Worm (Caenorhabditis elegans) whole organism, midembryonic: ENCODE results near the gene nspg-3.

Experiments
- T22C8.4 ChIP-seq: fragments of 200-800 bp; sonication (Bioruptor generic); IDR thresholded peaks from 2 replicates; pipeline ENCODE4 v1.3.6; 2022; ENCODE audit warnings: missing genetic modification characterization, missing compliant biosample characterization
- cog-1 ChIP-seq: sonication (generic microtip); optimal IDR thresholded peaks from 2 replicates; lab custom pipeline; 2016; ENCODE audit warnings: missing genetic modification characterization, missing compliant biosample characterization
- flt-1 ChIP-seq: fragments of 200-800 bp; sonication (Bioruptor generic); IDR thresholded peaks from 2 replicates; pipeline ENCODE4 v1.3.6; 2022; ENCODE audit warnings: missing genetic modification characterization, missing compliant biosample characterization
- klf-2 ChIP-seq: fragments of 200-800 bp; sonication (Bioruptor generic); conservative IDR thresholded peaks from 2 replicates; pipeline ENCODE4 v1.3.6; 2022; ENCODE audit warnings: missing genetic modification reagents, missing genetic modification characterization, missing compliant biosample characterization
- med-1 ChIP-seq: sonication (generic microtip); optimal IDR thresholded peaks from 2 replicates; lab custom pipeline; 2017; ENCODE audit warnings: missing genetic modification characterization, mild to moderate bottlenecking, missing compliant biosample characterization, antibody characterized with exemption, missing genetic modification reagents; ENCODE audit not compliant: insufficient read depth
- ref-1 ChIP-seq: fragments of 200-800 bp; sonication (Bioruptor generic); conservative IDR thresholded peaks from 2 replicates; pipeline ENCODE4 v1.3.6; 2022; ENCODE audit warnings: missing genetic modification reagents, missing genetic modification characterization, missing compliant biosample characterization
- tab-1 ChIP-seq: fragments of 200-800 bp; sonication (Bioruptor generic); IDR thresholded peaks from 2 replicates; pipeline ENCODE4 v1.3.6; 2022; ENCODE audit warnings: missing genetic modification characterization, missing compliant biosample characterization
- ztf-23 ChIP-seq: fragments of 200-800 bp; sonication (Bioruptor generic); IDR thresholded peaks from 2 replicates; pipeline ENCODE4 v1.3.6; 2022; ENCODE audit warnings: missing genetic modification reagents, missing genetic modification characterization, missing compliant biosample characterization
- ztf-29 ChIP-seq: fragments of 200-800 bp; sonication (Bioruptor generic); IDR thresholded peaks from 2 replicates; pipeline ENCODE4 v1.3.6; 2022; ENCODE audit warnings: missing genetic modification reagents, missing genetic modification characterization, missing compliant biosample characterization

nspg-3 gene

ce11 chrII:6135530-6135929 is 44.0 kb downstream of the nspg-3 start:
- TF ChIP-seq ztf-29 (GFP tag; lab: Robert Waterston, UW) (no peak), tab-1 (no peak), med-1 (GFP tag; lab: Kevin White, UChicago) (no peak), cog-1 (tag; lab: Kevin White, UChicago) (no peak), flt-1 (GFP tag; lab: Robert Waterston, UW) (no peak), ztf-23 (GFP tag; lab: Robert Waterston, UW) (no peak), T22C8.4 (GFP tag; lab: Robert Waterston, UW) (no peak), ref-1 (GFP tag; lab: Robert Waterston, UW) (no peak), klf-2 (GFP tag; lab: Robert Waterston, UW) (no peak)

- TF ChIP-seq cog-1 (tag; lab: Kevin White, UChicago) (no peak), ztf-29 (GFP tag; lab: Robert Waterston, UW) (no peak), T22C8.4 (GFP tag; lab: Robert Waterston, UW) (no peak), ztf-23 (GFP tag; lab: Robert Waterston, UW) (no peak), klf-2 (GFP tag; lab: Robert Waterston, UW) (no peak), med-1 (GFP tag; lab: Kevin White, UChicago) (no peak), ref-1 (GFP tag; lab: Robert Waterston, UW) (no peak), flt-1 (GFP tag; lab: Robert Waterston, UW) (no peak), tab-1 (no peak)
These were observed 45.1 kb downstream of the nspg-3 start for ce11 chrII:6136712-6137111.

- no peak for TF ChIP-seq klf-2 (GFP tag; lab: Robert Waterston, UW)
- TF ChIP-seq ztf-23 (GFP tag; lab: Robert Waterston, UW) = no peak
- TF ChIP-seq ztf-29 (GFP tag; lab: Robert Waterston, UW) = no peak
- no peak for TF ChIP-seq flt-1 (GFP tag; lab: Robert Waterston, UW)
- no peak for TF ChIP-seq ref-1 (GFP tag; lab: Robert Waterston, UW)
- no peak for TF ChIP-seq tab-1
- TF ChIP-seq T22C8.4 (GFP tag; lab: Robert Waterston, UW) = no peak
- no peak for TF ChIP-seq med-1 (GFP tag; lab: Kevin White, UChicago)
- no peak for TF ChIP-seq cog-1 (tag; lab: Kevin White, UChicago)
These were observed 46.6 kb downstream of the nspg-3 start for ce11 chrII:6138138-6138537.

DNA sequence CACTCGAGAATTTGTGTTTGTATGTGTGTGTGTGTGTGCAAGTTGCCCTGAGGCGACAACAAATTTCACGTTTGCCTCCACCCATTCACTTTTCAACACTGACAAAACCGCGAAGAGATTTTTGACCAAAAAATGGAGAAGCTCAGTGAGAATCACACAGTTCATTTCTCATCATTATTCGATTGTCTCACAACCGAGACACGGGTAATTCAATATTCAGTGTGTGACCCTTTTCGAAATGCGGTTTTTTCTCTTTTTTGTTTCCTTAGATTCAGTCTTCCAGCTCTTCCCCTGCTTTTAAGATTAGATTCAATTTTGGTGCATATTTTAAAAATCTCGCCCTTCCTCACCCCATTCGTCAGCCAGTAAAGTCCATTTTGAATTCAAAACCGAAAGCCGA is 47.9 kb downstream of the nspg-3 start:
- TF ChIP-seq med-1 (GFP tag; lab: Kevin White, UChicago) (no peak), flt-1 (GFP tag; lab: Robert Waterston, UW) (no peak), tab-1 (no peak), ztf-23 (GFP tag; lab: Robert Waterston, UW) (no peak), cog-1 (tag; lab: Kevin White, UChicago) (no peak), ref-1 (GFP tag; lab: Robert Waterston, UW) (no peak), ztf-29 (GFP tag; lab: Robert Waterston, UW) (no peak), klf-2 (GFP tag; lab: Robert Waterston, UW) (no peak), T22C8.4 (GFP tag; lab: Robert Waterston, UW) (no peak)
